Fruit fly (Drosophila melanogaster) whole organism, embryonic: ENCODE data around the gene RabX5.

Experiments
- B-H1 ChIP-seq: fragments of 200-800 bp; sonication (Bioruptor generic); IDR thresholded peaks from 3 replicates; pipeline ENCODE4 v1.3.6; 2022; ENCODE audit warnings: missing biosample characterization, missing genetic modification characterization
- Bdp1 ChIP-seq: fragments of 200-800 bp; sonication (Bioruptor generic); optimal IDR thresholded peaks from 3 replicates; lab custom pipeline; 2016; ENCODE audit warnings: missing biosample characterization, missing genetic modification characterization
- CG11085 ChIP-seq: fragments of 200-800 bp; sonication (Bioruptor generic); IDR thresholded peaks from 2 replicates; pipeline ENCODE4 v1.3.6; 2022; ENCODE audit warnings: missing biosample characterization, missing genetic modification characterization
- CG12155 ChIP-seq: fragments of 200-800 bp; sonication (Bioruptor generic); optimal IDR thresholded peaks from 3 replicates; lab custom pipeline; 2016; ENCODE audit warnings: missing biosample characterization, missing genetic modification characterization
- CG12236 ChIP-seq: fragments of 200-800 bp; sonication (Bioruptor generic); optimal IDR thresholded peaks from 2 replicates; lab custom pipeline; 2016; ENCODE audit warnings: missing biosample characterization, missing genetic modification characterization
- CG14014 ChIP-seq: fragments of 200-800 bp; sonication (Bioruptor generic); IDR thresholded peaks from 2 replicates; pipeline ENCODE4 v1.3.6; 2022; ENCODE audit warnings: missing biosample characterization, missing genetic modification characterization
- CG17385 ChIP-seq: fragments of 200-800 bp; sonication (Bioruptor generic); optimal IDR thresholded peaks from 3 replicates; lab custom pipeline; 2018; ENCODE audit warnings: missing biosample characterization, mild to moderate bottlenecking, missing genetic modification characterization
- CG2875 ChIP-seq: fragments of 200-800 bp; sonication (Bioruptor generic); optimal IDR thresholded peaks from 2 replicates; lab custom pipeline; 2017; ENCODE audit warnings: missing biosample characterization, mild to moderate bottlenecking, missing genetic modification characterization, missing genetic modification reagents
- CG31365 ChIP-seq: fragments of 200-800 bp; sonication (Bioruptor generic); optimal IDR thresholded peaks from 2 replicates; lab custom pipeline; 2018; ENCODE audit warnings: missing biosample characterization, mild to moderate bottlenecking, missing genetic modification characterization
- CG3163 ChIP-seq: fragments of 200-800 bp; sonication (Bioruptor generic); optimal IDR thresholded peaks from 3 replicates; lab custom pipeline; 2016; ENCODE audit warnings: missing biosample characterization, missing genetic modification characterization
- CG32772 ChIP-seq: fragments of 200-800 bp; sonication (Bioruptor generic); IDR thresholded peaks from 2 replicates; pipeline ENCODE4 v1.3.6; 2022; ENCODE audit warnings: missing biosample characterization, missing genetic modification characterization
- CG3838 ChIP-seq: fragments of 200-800 bp; sonication (Bioruptor generic); optimal IDR thresholded peaks from 3 replicates; lab custom pipeline; 2016; ENCODE audit warnings: missing biosample characterization, missing genetic modification characterization
- CG4328 ChIP-seq: fragments of 200-800 bp; sonication (Bioruptor generic); optimal IDR thresholded peaks from 3 replicates; lab custom pipeline; 2017; ENCODE audit warnings: missing biosample characterization, missing genetic modification reagents, missing genetic modification characterization
- CG4617 ChIP-seq: fragments of 200-800 bp; sonication (Bioruptor generic); optimal IDR thresholded peaks from 3 replicates; lab custom pipeline; 2016; ENCODE audit warnings: missing biosample characterization, missing genetic modification characterization, borderline replicate concordance
- CG4854 ChIP-seq: fragments of 200-800 bp; sonication (Bioruptor generic); optimal IDR thresholded peaks from 2 replicates; lab custom pipeline; 2016; ENCODE audit warnings: missing biosample characterization, missing genetic modification characterization, inconsistent platforms
- CG5245 ChIP-seq: fragments of 200-800 bp; sonication (Bioruptor generic); optimal IDR thresholded peaks from 3 replicates; lab custom pipeline; 2016; ENCODE audit warnings: missing biosample characterization, missing genetic modification characterization
- CG7745 ChIP-seq: fragments of 200-800 bp; sonication (Bioruptor generic); optimal IDR thresholded peaks from 2 replicates; lab custom pipeline; 2018; ENCODE audit warnings: missing biosample characterization, mild to moderate bottlenecking, missing genetic modification characterization, moderate library complexity
- CG7987 ChIP-seq: fragments of 200-800 bp; sonication (Bioruptor generic); optimal IDR thresholded peaks from 2 replicates; lab custom pipeline; 2018; ENCODE audit warnings: missing biosample characterization, mild to moderate bottlenecking, missing genetic modification characterization, moderate library complexity
- CG8089 ChIP-seq: fragments of 200-800 bp; sonication (Bioruptor generic); optimal IDR thresholded peaks from 3 replicates; lab custom pipeline; 2016; ENCODE audit warnings: missing biosample characterization, missing genetic modification characterization
- CG9609 ChIP-seq: fragments of 200-800 bp; sonication (Bioruptor generic); optimal IDR thresholded peaks from 3 replicates; lab custom pipeline; 2016; ENCODE audit warnings: missing biosample characterization, missing genetic modification characterization
- CHES-1-like ChIP-seq: fragments of 200-800 bp; sonication (Bioruptor generic); optimal IDR thresholded peaks from 2 replicates; lab custom pipeline; 2016; ENCODE audit warnings: missing biosample characterization, missing genetic modification characterization
- Camta ChIP-seq: fragments of 200-800 bp; sonication (Bioruptor generic); optimal IDR thresholded peaks from 2 replicates; lab custom pipeline; 2016; ENCODE audit warnings: missing biosample characterization, missing genetic modification characterization
- ERR ChIP-seq: fragments of 200-800 bp; sonication (Bioruptor generic); optimal IDR thresholded peaks from 2 replicates; lab custom pipeline; 2016; ENCODE audit warnings: missing biosample characterization, missing genetic modification characterization
- GATAe ChIP-seq: fragments of 200-800 bp; sonication (Bioruptor generic); conservative IDR thresholded peaks from 2 replicates; pipeline ENCODE4 v1.3.6; 2022; ENCODE audit warnings: missing biosample characterization, missing genetic modification characterization
- H15 ChIP-seq: fragments of 200-800 bp; sonication (Bioruptor generic); IDR thresholded peaks from 3 replicates; pipeline ENCODE4 v1.3.6; 2022; ENCODE audit warnings: missing biosample characterization, missing genetic modification characterization
- HLHmδ ChIP-seq: fragments of 200-800 bp; sonication (Bioruptor generic); optimal IDR thresholded peaks from 2 replicates; lab custom pipeline; 2018; ENCODE audit warnings: missing biosample characterization, mild to moderate bottlenecking, missing genetic modification characterization, moderate library complexity
- Jarid2 ChIP-seq: fragments of 200-800 bp; sonication (Bioruptor generic); optimal IDR thresholded peaks from 3 replicates; lab custom pipeline; 2017; ENCODE audit warnings: mild to moderate bottlenecking, missing biosample characterization, missing genetic modification reagents, missing genetic modification characterization
- MBD-R2 ChIP-seq: fragments of 200-800 bp; sonication (Bioruptor generic); IDR thresholded peaks from 2 replicates; pipeline ENCODE4 v1.3.6; 2022; ENCODE audit warnings: missing biosample characterization, missing genetic modification characterization
- Myb ChIP-seq: fragments of 200-800 bp; sonication (Bioruptor generic); optimal IDR thresholded peaks from 2 replicates; lab custom pipeline; 2016; ENCODE audit warnings: missing biosample characterization, missing genetic modification characterization
- Ptx1 ChIP-seq: fragments of 200-800 bp; sonication (Bioruptor generic); IDR thresholded peaks from 2 replicates; pipeline ENCODE4 v1.3.6; 2022; ENCODE audit warnings: missing biosample characterization, missing genetic modification characterization
- Spps ChIP-seq: fragments of 200-800 bp; sonication (Bioruptor generic); optimal IDR thresholded peaks from 2 replicates; lab custom pipeline; 2018; ENCODE audit warnings: missing biosample characterization, mild to moderate bottlenecking, missing genetic modification characterization
- Tbp ChIP-seq: fragments of >200 bp; optimal IDR thresholded peaks from 2 replicates; lab custom pipeline; 2018; ENCODE audit warnings: missing biosample characterization, missing genetic modification characterization
- Trl ChIP-seq, 3 experiments: fragments of >200 bp in 2 of 3; fragments of 200-800 bp in 1 of 3; sonication (Bioruptor generic) in 1 of 3; optimal IDR thresholded peaks; 2 replicates in 1 of 3; 3 replicates in 2 of 3; lab custom pipeline; 2016 to 2017; ENCODE audit warnings: missing biosample characterization in 1 of 3, missing genetic modification characterization in 1 of 3
- Vsx1 ChIP-seq: fragments of 200-800 bp; sonication (Bioruptor generic); optimal IDR thresholded peaks from 2 replicates; lab custom pipeline; 2017; ENCODE audit warnings: missing biosample characterization, mild to moderate bottlenecking, missing genetic modification characterization, missing genetic modification reagents
- Xrp1 ChIP-seq: fragments of 200-800 bp; sonication (Bioruptor generic); IDR thresholded peaks from 2 replicates; pipeline ENCODE4 v1.3.6; 2022; ENCODE audit warnings: missing biosample characterization, missing genetic modification characterization
- YL-1 ChIP-seq: fragments of 200-800 bp; sonication (Bioruptor generic); optimal IDR thresholded peaks from 3 replicates; lab custom pipeline; 2017; ENCODE audit warnings: missing biosample characterization, mild to moderate bottlenecking, missing genetic modification characterization
- ab ChIP-seq: fragments of 200-800 bp; sonication (Bioruptor generic); optimal IDR thresholded peaks from 2 replicates; lab custom pipeline; 2016; ENCODE audit warnings: missing biosample characterization, missing genetic modification characterization
- al ChIP-seq: fragments of 200-800 bp; sonication (Bioruptor generic); IDR thresholded peaks from 2 replicates; pipeline ENCODE4 v1.3.6; 2022; ENCODE audit warnings: missing biosample characterization, missing genetic modification characterization
- da ChIP-seq: fragments of 200-800 bp; sonication (Bioruptor generic); optimal IDR thresholded peaks from 2 replicates; lab custom pipeline; 2016; ENCODE audit warnings: missing biosample characterization, missing genetic modification characterization
- dpn ChIP-seq, 2 experiments: fragments of 200-800 bp; sonication (Bioruptor generic); optimal IDR thresholded peaks; 3 replicates each; lab custom pipeline; 2016; ENCODE audit warnings: missing biosample characterization in 2 of 2, missing genetic modification characterization in 2 of 2
- eyg ChIP-seq: fragments of 200-800 bp; sonication (Bioruptor generic); optimal IDR thresholded peaks from 3 replicates; lab custom pipeline; 2016; ENCODE audit warnings: missing biosample characterization, missing genetic modification characterization
- fd64A ChIP-seq: fragments of 200-800 bp; sonication (Bioruptor generic); optimal IDR thresholded peaks from 3 replicates; lab custom pipeline; 2018; ENCODE audit warnings: missing biosample characterization, mild to moderate bottlenecking, missing genetic modification characterization
- fu2 ChIP-seq: fragments of 200-800 bp; sonication (Bioruptor generic); optimal IDR thresholded peaks from 2 replicates; lab custom pipeline; 2016; ENCODE audit warnings: missing biosample characterization, missing genetic modification characterization
- pan ChIP-seq, 4 experiments: fragments of >200 bp in 3 of 4; fragments of 200-800 bp in 1 of 4; sonication (Bioruptor generic) in 1 of 4; optimal IDR thresholded peaks in 3 of 4; IDR thresholded peaks in 1 of 4; 2 replicates each; pipeline versions ENCODE4 v1.3.6 to Lab custom; 2017 to 2022; ENCODE audit warnings: missing biosample characterization in 2 of 4, missing genetic modification characterization in 2 of 4, mixed read lengths in 1 of 4
- pb ChIP-seq: fragments of 200-800 bp; sonication (Bioruptor generic); optimal IDR thresholded peaks from 3 replicates; lab custom pipeline; 2016; ENCODE audit warnings: missing biosample characterization, missing genetic modification characterization
- pnt ChIP-seq: fragments of 200-800 bp; sonication (Bioruptor generic); optimal IDR thresholded peaks from 3 replicates; lab custom pipeline; 2016; ENCODE audit warnings: missing biosample characterization, missing genetic modification characterization
- sim ChIP-seq: fragments of 200-800 bp; sonication (Bioruptor generic); IDR thresholded peaks from 2 replicates; pipeline ENCODE4 v1.3.6; 2022; ENCODE audit warnings: missing biosample characterization, missing genetic modification characterization
- sug ChIP-seq: fragments of 200-800 bp; optimal IDR thresholded peaks from 2 replicates; lab custom pipeline; 2019; ENCODE audit warnings: missing biosample characterization, mild to moderate bottlenecking, missing genetic modification characterization, moderate library complexity
- tup ChIP-seq: fragments of 200-800 bp; sonication (Bioruptor generic); optimal IDR thresholded peaks from 2 replicates; lab custom pipeline; 2016; ENCODE audit warnings: missing biosample characterization, mild to moderate bottlenecking, missing genetic modification characterization, moderate library complexity
- unc-4 ChIP-seq: fragments of 200-800 bp; sonication (Bioruptor generic); IDR thresholded peaks from 2 replicates; pipeline ENCODE4 v1.3.6; 2022; ENCODE audit warnings: missing biosample characterization, missing genetic modification characterization; ENCODE audit not compliant: partially characterized antibody

The RabX5 gene

DNA sequence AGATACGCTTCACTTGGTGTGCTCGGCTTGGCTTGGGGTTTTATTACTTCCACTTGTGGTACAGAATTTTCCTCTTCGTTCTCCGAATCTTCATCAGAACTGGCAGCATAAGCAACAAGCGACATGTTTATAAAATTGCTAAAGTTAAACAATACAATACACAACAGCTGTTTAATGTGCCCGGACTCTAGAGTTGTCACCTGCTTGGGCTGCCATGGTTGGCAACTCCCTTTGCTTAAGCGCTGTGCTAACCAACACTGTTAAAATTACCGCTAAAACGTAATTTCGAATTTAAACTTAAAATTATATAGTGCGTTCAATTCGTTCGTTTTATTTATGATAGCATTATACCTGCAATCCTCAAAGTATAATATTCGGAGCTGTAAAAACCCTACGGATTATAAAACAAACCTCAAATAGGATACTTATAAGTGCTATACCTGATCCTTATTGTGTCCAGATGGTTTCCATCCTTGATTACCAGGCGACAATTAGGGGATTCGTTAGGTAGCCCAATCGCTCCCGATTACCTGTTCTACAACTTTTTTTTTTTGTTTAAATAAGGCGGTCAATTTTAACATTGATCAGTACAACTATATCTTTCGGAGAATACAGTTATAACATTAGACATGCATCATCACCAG, 22.5 kb downstream of the RabX5 start, which contains the start of the genes CG17249 and Bro (continued):
- TF ChIP-seq tup (GFP tag; lab: Kevin White, UChicago) (peak; percentile 14), ERR (GFP tag; lab: Kevin White, UChicago) (peak; percentile 59), Myb (peak; percentile 96), GATAe (no peak), Bdp1 (peak; percentile 48), unc-4 (GFP tag; lab: Robert Waterston, UW) (no peak), Spps (no peak), Jarid2 (no peak), CG12155 (GFP tag; lab: Kevin White, UChicago) (peak; percentile 43), HLHmδ (no peak), CG4328 (GFP tag; lab: Kevin White, UChicago) (no peak), CG7745 (tag; lab: Kevin White, UChicago) (no peak), CG12236 (GFP tag; lab: Kevin White, UChicago) (no peak), fu2 (peak; percentile 23), pan (optimal IDR thresholded peaks at IDR 0.05; lab: Kevin White, UChicago) (no peak), pan (GFP tag; optimal IDR thresholded peaks at IDR 0.05 in 1 of 2, IDR thresholded peaks at IDR 0.05 in 1 of 2) (no peak), Tbp (GFP tag; lab: Kevin White, UChicago) (no peak), CG4617 (GFP tag; lab: Kevin White, UChicago) (peak; percentile 62), Xrp1 (GFP tag; lab: Robert Waterston, UW) (no peak), eyg (GFP tag; lab: Kevin White, UChicago) (no peak), CG9609 (GFP tag; lab: Kevin White, UChicago) (peak; percentile 50), CHES-1-like (GFP tag; lab: Kevin White, UChicago) (peak; percentile 55), CG4854 (GFP tag; lab: Kevin White, UChicago) (peak; percentile 94), sug (tag; lab: Kevin White, UChicago) (peak; percentile 36), CG5245 (GFP tag; lab: Kevin White, UChicago) (no peak), CG14014 (GFP tag; lab: Robert Waterston, UW) (no peak), MBD-R2 (GFP tag; lab: Robert Waterston, UW) (peak; percentile 97), Camta (no peak), CG31365 (tag; lab: Kevin White, UChicago) (no peak), fd64A (GFP tag; lab: Kevin White, UChicago) (no peak), dpn (GFP tag; optimal IDR thresholded peaks at IDR 0.05; lab: Kevin White, UChicago) (peak; percentile 41 to 64), pnt (GFP tag; lab: Kevin White, UChicago) (no peak), CG11085 (GFP tag; lab: Robert Waterston, UW) (no peak), CG32772 (GFP tag; lab: Robert Waterston, UW) (no peak), CG2875 (GFP tag; lab: Kevin White, UChicago) (no peak), Vsx1 (no peak), Trl (optimal IDR thresholded peaks at IDR 0.05; lab: Kevin White, UChicago) (no peak), Trl (GFP tag; optimal IDR thresholded peaks at IDR 0.05; lab: Kevin White, UChicago) (no peak), CG7987 (GFP tag; lab: Kevin White, UChicago) (peak; percentile 8), H15 (GFP tag; lab: Robert Waterston, UW) (no peak), CG3163 (peak; percentile 52), CG8089 (GFP tag; lab: Kevin White, UChicago) (peak; percentile 28), Ptx1 (GFP tag; lab: Robert Waterston, UW) (0 out of 2 replicates have a peak, but pooled peaks have one; percentile 27), pb (no peak), da (no peak), CG17385 (GFP tag; lab: Kevin White, UChicago) (peak; percentile 38), B-H1 (no peak), YL-1 (GFP tag; lab: Kevin White, UChicago) (peak; percentile 27), ab (no peak), al (GFP tag; lab: Robert Waterston, UW) (no peak), sim (GFP tag; lab: Robert Waterston, UW) (no peak), CG3838 (GFP tag; lab: Kevin White, UChicago) (peak; percentile 53)
